Fruit fly (Drosophila melanogaster) whole organism, prepupa: ENCODE results near the gene CG16711.

Source experiments
- Blimp-1 ChIP-seq: fragments of 200-800 bp; sonication (Bioruptor generic); optimal IDR thresholded peaks from 3 replicates; lab custom pipeline; 2017; ENCODE audit warnings: missing biosample characterization, missing genetic modification characterization, mild to moderate bottlenecking, moderate library complexity, missing genetic modification reagents
- CG10631 ChIP-seq: fragments of 200-800 bp; sonication (Bioruptor generic); optimal IDR thresholded peaks from 2 replicates; lab custom pipeline; 2016; ENCODE audit warnings: missing biosample characterization, missing genetic modification characterization
- CG11762 ChIP-seq: fragments of 200-800 bp; sonication (Bioruptor generic); optimal IDR thresholded peaks from 3 replicates; lab custom pipeline; 2016; ENCODE audit warnings: missing biosample characterization, missing genetic modification characterization; ENCODE audit not compliant: insufficient read depth
- CG11902 ChIP-seq: fragments of 200-800 bp; sonication (Bioruptor generic); optimal IDR thresholded peaks from 3 replicates; lab custom pipeline; 2016; ENCODE audit warnings: missing biosample characterization, missing genetic modification characterization
- CG15336 ChIP-seq: fragments of 200-800 bp; sonication (Bioruptor generic); IDR thresholded peaks from 2 replicates; pipeline ENCODE4 v1.3.6; 2022; ENCODE audit warnings: missing biosample characterization, missing genetic modification characterization
- CG1621 ChIP-seq: fragments of 200-800 bp; sonication (Bioruptor generic); optimal IDR thresholded peaks from 3 replicates; lab custom pipeline; 2018; ENCODE audit warnings: missing biosample characterization, mild to moderate bottlenecking, missing genetic modification characterization
- CG3032 ChIP-seq: fragments of 200-800 bp; optimal IDR thresholded peaks from 2 replicates; lab custom pipeline; 2019; ENCODE audit warnings: missing biosample characterization, mild to moderate bottlenecking, missing genetic modification characterization, moderate library complexity
- CG31627 ChIP-seq: fragments of 200-800 bp; sonication (Bioruptor generic); optimal IDR thresholded peaks from 3 replicates; lab custom pipeline; 2016; ENCODE audit warnings: missing biosample characterization, missing genetic modification characterization
- CG32006 ChIP-seq: fragments of 200-800 bp; sonication (Bioruptor generic); optimal IDR thresholded peaks from 3 replicates; lab custom pipeline; 2017; ENCODE audit warnings: missing biosample characterization, mild to moderate bottlenecking, missing genetic modification characterization
- CG4318 ChIP-seq: fragments of 200-800 bp; sonication (Bioruptor generic); optimal IDR thresholded peaks from 3 replicates; lab custom pipeline; 2017; ENCODE audit warnings: missing biosample characterization, mild to moderate bottlenecking, missing genetic modification characterization
- CG6163 ChIP-seq: fragments of 200-800 bp; sonication (Bioruptor generic); IDR thresholded peaks from 3 replicates; pipeline ENCODE4 v1.3.6; 2022; ENCODE audit warnings: missing biosample characterization, missing genetic modification characterization
- CG6792 ChIP-seq: fragments of 200-800 bp; sonication (Bioruptor generic); optimal IDR thresholded peaks from 3 replicates; lab custom pipeline; 2016; ENCODE audit warnings: missing biosample characterization, missing genetic modification characterization
- CG6808 ChIP-seq: fragments of 200-800 bp; sonication (Bioruptor generic); optimal IDR thresholded peaks from 3 replicates; lab custom pipeline; 2017; ENCODE audit warnings: missing biosample characterization, missing genetic modification characterization, mild to moderate bottlenecking, moderate library complexity, missing genetic modification reagents
- CG6854 ChIP-seq: fragments of 200-800 bp; sonication (Bioruptor generic); optimal IDR thresholded peaks from 2 replicates; lab custom pipeline; 2017; ENCODE audit warnings: missing biosample characterization, mild to moderate bottlenecking, missing genetic modification characterization
- CG7368 ChIP-seq: fragments of 200-800 bp; sonication (Bioruptor generic); optimal IDR thresholded peaks from 3 replicates; lab custom pipeline; 2016; ENCODE audit warnings: missing biosample characterization, missing genetic modification characterization
- CG8119 ChIP-seq: fragments of 200-800 bp; sonication (Bioruptor generic); IDR thresholded peaks from 3 replicates; pipeline ENCODE4 v1.3.6; 2022; ENCODE audit warnings: missing biosample characterization, missing genetic modification characterization
- CG8319 ChIP-seq: fragments of 200-800 bp; sonication (Bioruptor generic); optimal IDR thresholded peaks from 3 replicates; lab custom pipeline; 2016; ENCODE audit warnings: missing biosample characterization, missing genetic modification characterization
- CG9139 ChIP-seq: fragments of 200-800 bp; sonication (Bioruptor generic); optimal IDR thresholded peaks from 3 replicates; lab custom pipeline; 2017; ENCODE audit warnings: missing biosample characterization, mild to moderate bottlenecking, missing genetic modification characterization
- Eip75B ChIP-seq: fragments of 200-800 bp; sonication (Bioruptor generic); optimal IDR thresholded peaks from 3 replicates; lab custom pipeline; 2016; ENCODE audit warnings: missing biosample characterization, missing genetic modification characterization
- Eip78C ChIP-seq: fragments of 200-800 bp; sonication (Bioruptor generic); peaks from one replicate; lab custom pipeline; 2016; ENCODE audit warnings: missing biosample characterization, missing genetic modification characterization
- Ets96B ChIP-seq: fragments of 200-800 bp; optimal IDR thresholded peaks from 2 replicates; lab custom pipeline; 2019; ENCODE audit warnings: missing biosample characterization, mild to moderate bottlenecking, missing genetic modification characterization, moderate library complexity
- Gug ChIP-seq: fragments of 200-800 bp; sonication (Bioruptor generic); IDR thresholded peaks from 2 replicates; pipeline ENCODE4 v1.3.6; 2022; ENCODE audit warnings: missing biosample characterization, missing genetic modification characterization
- Hr39 ChIP-seq: fragments of 200-800 bp; sonication (Bioruptor generic); optimal IDR thresholded peaks from 2 replicates; lab custom pipeline; 2016; ENCODE audit warnings: missing biosample characterization, missing genetic modification characterization
- Hr4 ChIP-seq: fragments of 200-800 bp; sonication (Bioruptor generic); optimal IDR thresholded peaks from 3 replicates; lab custom pipeline; 2016; ENCODE audit warnings: missing biosample characterization, missing genetic modification characterization
- Met ChIP-seq: fragments of 200-800 bp; sonication (Bioruptor generic); optimal IDR thresholded peaks from 3 replicates; lab custom pipeline; 2016; ENCODE audit warnings: missing biosample characterization, missing genetic modification characterization
- OdsH ChIP-seq: fragments of 200-800 bp; sonication (Bioruptor generic); optimal IDR thresholded peaks from 3 replicates; lab custom pipeline; 2016; ENCODE audit warnings: missing biosample characterization, missing genetic modification characterization
- Sox15 ChIP-seq: fragments of 200-800 bp; sonication (Bioruptor generic); optimal IDR thresholded peaks from 3 replicates; lab custom pipeline; 2016; ENCODE audit warnings: missing biosample characterization, missing genetic modification characterization
- achi ChIP-seq: fragments of 200-800 bp; sonication (Bioruptor generic); optimal IDR thresholded peaks from 3 replicates; lab custom pipeline; 2016; ENCODE audit warnings: missing biosample characterization, missing genetic modification characterization
- dac ChIP-seq: fragments of 200-800 bp; sonication (Bioruptor generic); optimal IDR thresholded peaks from 2 replicates; lab custom pipeline; 2017; ENCODE audit warnings: missing biosample characterization, mild to moderate bottlenecking, missing genetic modification characterization
- eg ChIP-seq: fragments of 200-800 bp; sonication (Bioruptor generic); IDR thresholded peaks from 3 replicates; pipeline ENCODE4 v1.3.6; 2022; ENCODE audit warnings: missing biosample characterization, missing genetic modification characterization
- esn ChIP-seq: fragments of 200-800 bp; sonication (Bioruptor generic); optimal IDR thresholded peaks from 2 replicates; lab custom pipeline; 2016; ENCODE audit warnings: missing biosample characterization, mild to moderate bottlenecking, missing genetic modification characterization, moderate library complexity
- fd59A ChIP-seq: fragments of 200-800 bp; sonication (Bioruptor generic); optimal IDR thresholded peaks from 2 replicates; lab custom pipeline; 2017; ENCODE audit warnings: missing biosample characterization, mild to moderate bottlenecking, missing genetic modification characterization, missing genetic modification reagents
- fd85E ChIP-seq: fragments of 200-800 bp; sonication (Bioruptor generic); optimal IDR thresholded peaks from 3 replicates; lab custom pipeline; 2016; ENCODE audit warnings: missing biosample characterization, missing genetic modification characterization
- fkh ChIP-seq: fragments of 200-800 bp; sonication (Bioruptor generic); optimal IDR thresholded peaks from 3 replicates; lab custom pipeline; 2017; ENCODE audit warnings: missing biosample characterization, mild to moderate bottlenecking, missing genetic modification characterization, moderate library complexity
- lz ChIP-seq: fragments of 200-800 bp; sonication (Bioruptor generic); optimal IDR thresholded peaks from 3 replicates; lab custom pipeline; 2016; ENCODE audit warnings: missing biosample characterization, missing genetic modification characterization
- net ChIP-seq: fragments of 200-800 bp; sonication (Bioruptor generic); optimal IDR thresholded peaks from 3 replicates; lab custom pipeline; 2016; ENCODE audit warnings: missing biosample characterization, missing genetic modification characterization
- pdm3 ChIP-seq: fragments of 200-800 bp; sonication (Bioruptor generic); optimal IDR thresholded peaks from 3 replicates; lab custom pipeline; 2016; ENCODE audit warnings: missing biosample characterization, missing genetic modification characterization
- salr ChIP-seq, 2 experiments: fragments of 200-800 bp; sonication (Bioruptor generic); optimal IDR thresholded peaks; 3 replicates each; lab custom pipeline; 2016 to 2018; ENCODE audit warnings: missing biosample characterization in 2 of 2, missing genetic modification characterization in 2 of 2, mild to moderate bottlenecking in 1 of 2
- spab ChIP-seq: fragments of 200-800 bp; sonication (Bioruptor generic); optimal IDR thresholded peaks from 2 replicates; lab custom pipeline; 2017; ENCODE audit warnings: missing biosample characterization, mild to moderate bottlenecking, missing genetic modification characterization, missing genetic modification reagents
- vri ChIP-seq: fragments of 200-800 bp; sonication (Bioruptor generic); optimal IDR thresholded peaks from 3 replicates; lab custom pipeline; 2016; ENCODE audit warnings: missing biosample characterization, mild to moderate bottlenecking, missing genetic modification characterization

CG16711 gene

dm6 chr3L:9723108-9723507 is 19.0 kb downstream of the CG16711 start, which contains the start of the genes nbs and defl (continued):
- TF ChIP-seq CG6808 (GFP tag; lab: Kevin White, UChicago) (no peak), CG6163 (GFP tag; lab: Robert Waterston, UW) (no peak), Blimp-1 (GFP tag; lab: Kevin White, UChicago) (no peak), CG10631 (GFP tag; lab: Kevin White, UChicago) (no peak), pdm3 (GFP tag; lab: Kevin White, UChicago) (no peak), fd85E (no peak), CG8319 (GFP tag; lab: Kevin White, UChicago) (no peak), net (no peak), vri (GFP tag; lab: Kevin White, UChicago) (no peak), dac (GFP tag; lab: Kevin White, UChicago) (no peak), CG11762 (GFP tag; lab: Kevin White, UChicago) (no peak), lz (GFP tag; lab: Kevin White, UChicago) (peak; percentile 70), achi (GFP tag; lab: Kevin White, UChicago) (no peak)

- TF ChIP-seq OdsH (GFP tag; lab: Kevin White, UChicago) (no peak), Met (no peak), salr (GFP tag; optimal IDR thresholded peaks at IDR 0.05; lab: Kevin White, UChicago) (no peak), lz (GFP tag; lab: Kevin White, UChicago) (no peak), Blimp-1 (GFP tag; lab: Kevin White, UChicago) (no peak)
Measured at dm6 chr3L:9726707-9727106, 22.6 kb downstream of the CG16711 start, which contains the start of gene Naa60. Gene Naa60, plus strand, starts transcription at chr3L:9726895.

- TF ChIP-seq CG6792 (GFP tag; lab: Kevin White, UChicago) (no peak), CG8319 (GFP tag; lab: Kevin White, UChicago) (no peak), Hr39 (no peak), Hr4 (no peak), CG3032 (tag; lab: Kevin White, UChicago) (no peak), CG1621 (peak; percentile 19), pdm3 (GFP tag; lab: Kevin White, UChicago) (no peak), fd85E (no peak), Blimp-1 (GFP tag; lab: Kevin White, UChicago) (no peak), CG32006 (GFP tag; lab: Kevin White, UChicago) (no peak), salr (GFP tag; optimal IDR thresholded peaks at IDR 0.05; lab: Kevin White, UChicago) (no peak), esn (peak; percentile 19), CG6854 (GFP tag; lab: Kevin White, UChicago) (peak; percentile 20), CG15336 (GFP tag; lab: Robert Waterston, UW) (no peak), OdsH (GFP tag; lab: Kevin White, UChicago) (no peak), Eip78C (no peak), achi (GFP tag; lab: Kevin White, UChicago) (peak; percentile 99), vri (GFP tag; lab: Kevin White, UChicago) (no peak), Sox15 (GFP tag; lab: Kevin White, UChicago) (no peak), CG6163 (GFP tag; lab: Robert Waterston, UW) (no peak), CG8119 (GFP tag; lab: Robert Waterston, UW) (no peak), CG10631 (GFP tag; lab: Kevin White, UChicago) (no peak), Eip75B (GFP tag; lab: Kevin White, UChicago) (no peak)
Measured at dm6 chr3L:9729795-9730421, 25.8 kb downstream of the CG16711 start, which contains the start of gene ATPsynB. Gene ATPsynB, plus strand, starts transcription at chr3L:9729999.

dm6 chr3L:9733563-9733962 is 29.4 kb downstream of the CG16711 start, which contains the start of gene CG6749:
Gene CG6749, minus strand, starts transcription at chr3L:9733807.
- 0 out of 3 replicates have a peak, but pooled peaks have one; percentile 18 for TF ChIP-seq CG8119 (GFP tag; lab: Robert Waterston, UW)
- no peak for TF ChIP-seq CG32006 (GFP tag; lab: Kevin White, UChicago)
- no peak for TF ChIP-seq CG31627

DNA sequence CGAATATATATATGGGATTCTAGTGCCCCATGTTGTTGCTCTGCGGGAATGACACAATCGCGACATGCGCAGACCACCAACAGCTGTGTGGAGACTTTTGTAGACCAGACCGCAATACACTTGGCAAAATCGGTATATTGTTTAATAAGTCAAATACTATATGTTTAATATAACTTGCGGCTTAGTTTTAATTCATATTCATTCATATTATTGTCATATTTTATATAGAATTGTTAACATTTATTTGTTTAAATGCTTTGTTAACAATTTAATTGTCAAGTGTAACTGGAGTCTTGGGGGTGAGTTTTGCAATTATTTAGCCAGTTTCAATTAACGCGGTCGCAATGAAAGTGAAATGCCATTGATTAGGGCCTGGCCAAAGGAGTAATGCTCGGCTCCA is 35.5 kb downstream of the CG16711 start:
- TF ChIP-seq Gug (GFP tag; lab: Robert Waterston, UW) (no peak), CG3032 (tag; lab: Kevin White, UChicago) (peak; percentile 50), Ets96B (tag; lab: Kevin White, UChicago) (peak; percentile 51), eg (GFP tag; lab: Robert Waterston, UW) (peak; percentile 68), CG9139 (GFP tag; lab: Kevin White, UChicago) (no peak), CG4318 (GFP tag; lab: Kevin White, UChicago) (peak; percentile 10), dac (GFP tag; lab: Kevin White, UChicago) (no peak), net (no peak), fd59A (GFP tag; lab: Kevin White, UChicago) (no peak), fkh (GFP tag; lab: Kevin White, UChicago) (no peak), spab (GFP tag; lab: Kevin White, UChicago) (no peak), Eip75B (GFP tag; lab: Kevin White, UChicago) (peak; percentile 38), vri (GFP tag; lab: Kevin White, UChicago) (no peak), CG11902 (GFP tag; lab: Kevin White, UChicago) (peak; percentile 18), Hr4 (peak; percentile 41), pdm3 (GFP tag; lab: Kevin White, UChicago) (peak; percentile 24), fd85E (no peak), CG7368 (no peak), lz (GFP tag; lab: Kevin White, UChicago) (peak; percentile 18), salr (GFP tag; optimal IDR thresholded peaks at IDR 0.05; lab: Kevin White, UChicago) (peak in 1 of 2 experiments; percentile 14)
